Worm (Caenorhabditis elegans): ENCODE measurements around the gene C05D11.1.

Gene C05D11.1

ce11 chrIII:6476380-6476779 is 40.0 kb downstream of the C05D11.1 start:
- TF ChIP-seq fax-1 (tag; optimal IDR thresholded peaks at IDR 0.05) (no peak), ref-2 (tag; optimal IDR thresholded peaks at IDR 0.05) (peak; percentile 71)

DNA sequence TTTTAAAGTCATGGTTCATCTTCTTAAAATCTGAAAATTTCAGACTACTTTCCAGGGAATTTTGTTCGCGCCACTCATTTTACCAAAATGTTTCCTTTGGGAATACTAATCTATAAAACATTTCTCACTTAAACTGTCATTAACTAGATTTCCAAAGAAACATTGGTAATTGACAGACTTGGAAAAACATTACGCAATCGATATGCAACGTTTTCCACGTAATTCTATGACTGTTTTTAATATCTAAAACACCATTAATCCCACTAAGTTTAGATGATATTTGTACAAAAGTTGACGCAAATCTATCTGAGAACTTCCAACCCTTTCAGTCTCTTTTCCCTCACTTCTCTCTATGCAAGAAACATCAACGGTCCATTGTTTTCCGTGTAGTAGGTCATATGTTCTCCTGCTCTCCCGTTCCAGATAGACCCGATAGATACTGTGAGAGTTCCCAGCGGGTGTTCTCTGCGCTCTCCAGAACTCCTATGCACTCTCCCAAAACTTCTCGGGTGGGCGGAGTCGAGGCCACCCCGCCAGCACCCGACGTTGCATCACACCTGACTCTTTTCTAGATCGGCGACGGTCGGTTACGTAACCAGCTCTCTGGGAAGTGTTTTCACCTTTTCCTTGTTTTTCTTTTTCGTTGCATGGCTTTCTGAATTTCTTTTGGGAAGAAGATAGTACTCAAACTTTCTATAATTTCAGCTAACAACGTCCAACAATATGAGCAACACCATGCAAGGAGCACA is 42.0 kb downstream of the C05D11.1 start, which contains the start of gene zip-8:
zip-8 (plus strand) TSS at position 700 of the 749 bp plus-strand sequence.
- no peak for TF ChIP-seq ceh-22 (tag; optimal IDR thresholded peaks at IDR 0.05)
- no peak for TF ChIP-seq dmd-4 (tag; optimal IDR thresholded peaks at IDR 0.05; ENCODE audit: borderline replicate concordance)
- no peak for TF ChIP-seq unc-3 (GFP tag; conservative IDR thresholded peaks at IDR 0.05)
- TF ChIP-seq unc-3 (tag; optimal IDR thresholded peaks at IDR 0.05), result no peak
- TF ChIP-seq ceh-31 (tag; optimal IDR thresholded peaks at IDR 0.05), result no peak
- TF ChIP-seq ceh-24 (tag; optimal IDR thresholded peaks at IDR 0.05), result no peak

ce11 chrIII:6479439-6479838 is 43.0 kb downstream of the C05D11.1 start:
- no peak for TF ChIP-seq madf-2 (tag; optimal IDR thresholded peaks at IDR 0.05)

DNA sequence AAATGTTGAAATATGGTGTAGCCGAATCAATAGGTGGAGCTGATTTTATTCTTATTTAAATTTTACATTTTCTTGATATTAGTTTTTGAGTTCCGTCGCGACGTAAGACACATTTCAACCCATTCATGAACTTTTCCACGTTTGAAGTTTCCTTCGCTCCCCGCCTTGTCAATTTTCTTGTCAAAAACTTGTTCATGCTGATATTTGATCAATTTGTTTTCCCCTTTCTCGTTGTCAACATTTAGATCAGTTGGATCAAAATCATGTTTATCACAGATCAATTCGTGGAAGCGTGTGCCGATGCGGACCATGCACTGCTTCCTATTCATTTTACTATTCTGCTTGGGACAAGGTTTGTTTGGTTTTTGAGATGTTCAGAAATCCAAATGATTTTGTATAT is 46.5 kb downstream of the C05D11.1 start, which contains the start of gene chtb-2:
chtb-2 (plus strand) TSS at position 301 of the 400 bp plus-strand sequence.
- TF ChIP-seq pha-2 (tag; optimal IDR thresholded peaks at IDR 0.05), result no peak
- TF ChIP-seq pqm-1 (tag; optimal IDR thresholded peaks at IDR 0.05), result no peak
- TF ChIP-seq tbx-2 (tag; optimal IDR thresholded peaks at IDR 0.05), result no peak
- TF ChIP-seq F13H6.1 (tag; optimal IDR thresholded peaks at IDR 0.05), result no peak
- TF ChIP-seq tbx-7 (tag; optimal IDR thresholded peaks at IDR 0.05), result no peak
- TF ChIP-seq ets-4 (tag; optimal IDR thresholded peaks at IDR 0.05), result no peak
- no peak for TF ChIP-seq unc-42 (tag; optimal IDR thresholded peaks at IDR 0.05)
- TF ChIP-seq nfya-1 (tag; optimal IDR thresholded peaks at IDR 0.05), result no peak
- no peak for TF ChIP-seq hlh-8 (tag; optimal IDR thresholded peaks at IDR 0.05)
- TF ChIP-seq mec-3 (tag; optimal IDR thresholded peaks at IDR 0.05; ENCODE audit: borderline replicate concordance), result no peak
- TF ChIP-seq ceh-19 (GFP tag; optimal IDR thresholded peaks at IDR 0.05), result no peak
- TF ChIP-seq rnt-1 (tag; optimal IDR thresholded peaks at IDR 0.05), result no peak

DNA sequence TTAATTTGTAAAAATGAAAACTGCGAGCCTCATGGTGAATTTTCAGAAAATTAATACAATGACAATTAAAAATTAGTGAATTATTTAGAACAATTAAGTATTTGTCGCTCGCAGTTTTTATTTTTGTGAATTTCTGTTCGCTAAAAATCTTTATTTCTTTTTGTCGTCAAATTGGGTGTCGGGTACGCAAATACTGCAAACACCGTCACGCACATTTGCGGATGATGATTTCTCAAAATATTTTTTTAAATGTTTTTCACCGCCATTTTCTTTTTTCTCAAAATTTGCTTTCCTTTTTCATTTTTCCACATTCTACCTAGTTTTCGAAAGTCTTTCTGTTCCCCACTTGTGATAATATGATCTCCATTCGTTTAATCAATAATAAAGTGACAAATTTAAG is 52.5 kb downstream of the C05D11.1 start:
- TF ChIP-seq zip-5 (tag; optimal IDR thresholded peaks at IDR 0.05), result no peak
- TF ChIP-seq hlh-8 (tag; optimal IDR thresholded peaks at IDR 0.05), result no peak
- no peak for TF ChIP-seq ceh-31 (tag; optimal IDR thresholded peaks at IDR 0.05)
- no peak for TF ChIP-seq pha-2 (tag; optimal IDR thresholded peaks at IDR 0.05)
- TF ChIP-seq unc-55 (GFP tag; optimal IDR thresholded peaks at IDR 0.05), result peak; percentile 1
- TF ChIP-seq ama-1 (optimal IDR thresholded peaks at IDR 0.05), result no peak
- TF ChIP-seq nfya-1 (tag; optimal IDR thresholded peaks at IDR 0.05), result peak; percentile 28
- TF ChIP-seq sdc-2 (tag; optimal IDR thresholded peaks at IDR 0.05), result no peak

- TF ChIP-seq ceh-14 (tag; optimal IDR thresholded peaks at IDR 0.05) (no peak), lim-6 (tag; optimal IDR thresholded peaks at IDR 0.05) (no peak), T23F11.4 (GFP tag; optimal IDR thresholded peaks at IDR 0.05) (no peak), mec-3 (tag; optimal IDR thresholded peaks at IDR 0.05; ENCODE audit: borderline replicate concordance) (no peak), syd-9 (tag; optimal IDR thresholded peaks at IDR 0.05) (no peak), ceh-22 (tag; optimal IDR thresholded peaks at IDR 0.05) (no peak), sox-4 (tag; optimal IDR thresholded peaks at IDR 0.05) (no peak), ceh-6 (GFP tag; optimal IDR thresholded peaks at IDR 0.05) (no peak), pat-9 (tag; optimal IDR thresholded peaks at IDR 0.05) (no peak), Y22D7AL.16 (tag; optimal IDR thresholded peaks at IDR 0.05) (no peak), sox-2 (GFP tag; IDR thresholded peaks at IDR 0.05) (no peak), hlh-15 (tag; optimal IDR thresholded peaks at IDR 0.05) (no peak), hlh-13 (GFP tag; optimal IDR thresholded peaks at IDR 0.05) (no peak), ahr-1 (tag; optimal IDR thresholded peaks at IDR 0.05) (no peak), ama-1 (optimal IDR thresholded peaks at IDR 0.05) (no peak)
These were observed 53.1 kb downstream of the C05D11.1 start, which contains the start of gene rpt-3 for ce11 chrIII:6489493-6489892. TSS of gene rpt-3 (plus strand) at chrIII:6489793.
